Worm (Caenorhabditis elegans): ENCODE data around the gene T14B4.9.

DNA sequence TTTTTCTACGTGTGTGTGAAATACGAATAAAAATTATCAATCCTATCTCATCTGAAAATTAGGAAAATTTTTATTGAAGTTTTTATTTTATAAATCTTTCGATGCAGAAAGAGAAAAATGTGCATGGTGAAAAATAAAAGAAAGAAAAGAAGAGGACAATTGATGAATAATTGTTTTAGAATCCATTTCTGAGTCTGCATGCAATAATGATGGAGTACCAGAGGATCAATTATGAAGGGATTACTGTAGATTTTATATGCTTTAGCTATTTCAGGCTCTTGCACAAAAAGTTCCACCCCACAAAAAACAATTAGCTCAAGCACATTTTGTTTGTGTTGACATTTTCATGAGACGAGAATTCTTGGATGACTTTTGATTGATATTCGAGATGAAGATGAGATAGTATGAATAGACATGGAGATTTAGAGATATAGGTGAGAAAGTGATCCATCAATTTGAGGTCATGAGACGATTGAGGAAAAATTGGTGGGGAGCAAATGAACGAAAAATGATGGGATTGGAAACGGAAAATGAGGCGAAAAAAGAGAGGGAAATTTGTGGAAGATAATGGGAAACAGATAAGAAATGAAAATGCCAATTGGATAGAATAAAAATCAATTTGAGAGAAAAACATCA, 27.9 kb downstream of the T14B4.9 start, which contains the start of gene rpy-1:
- TF ChIP-seq ttx-3 (tag; optimal IDR thresholded peaks at IDR 0.05) = no peak
- no peak for TF ChIP-seq nhr-232 (tag; optimal IDR thresholded peaks at IDR 0.05)
- no peak for TF ChIP-seq T23F11.4 (GFP tag; optimal IDR thresholded peaks at IDR 0.05)
- no peak for TF ChIP-seq tbx-2 (tag; optimal IDR thresholded peaks at IDR 0.05)
- TF ChIP-seq madf-2 (tag; optimal IDR thresholded peaks at IDR 0.05) = no peak
- TF ChIP-seq ahr-1 (tag; optimal IDR thresholded peaks at IDR 0.05) = no peak
- TF ChIP-seq pqm-1 (tag; optimal IDR thresholded peaks at IDR 0.05) = no peak
- no peak for TF ChIP-seq nhr-11 (tag; optimal IDR thresholded peaks at IDR 0.05)
- no peak for TF ChIP-seq syd-9 (tag; optimal IDR thresholded peaks at IDR 0.05)
- TF ChIP-seq pha-4 (tag; optimal IDR thresholded peaks at IDR 0.05) = no peak
- TF ChIP-seq ets-4 (tag; optimal IDR thresholded peaks at IDR 0.05) = no peak
